Worm (Caenorhabditis elegans) whole organism, late embryonic: ENCODE data around the gene C34F6.9.

Experiments
- C08G9.2 ChIP-seq: sonication (generic microtip); optimal IDR thresholded peaks from 2 replicates; lab custom pipeline; 2016; ENCODE audit warnings: mild to moderate bottlenecking, missing genetic modification characterization, moderate library complexity, missing compliant biosample characterization
- C38D4.7 ChIP-seq: fragments of 200-800 bp; sonication (Bioruptor generic); optimal IDR thresholded peaks from 2 replicates; lab custom pipeline; 2018; ENCODE audit warnings: mild to moderate bottlenecking, missing genetic modification characterization, moderate library complexity, missing compliant biosample characterization
- K09A11.1 ChIP-seq: sonication (generic microtip); optimal IDR thresholded peaks from 2 replicates; lab custom pipeline; 2017; ENCODE audit warnings: antibody characterized with exemption, mild to moderate bottlenecking, missing genetic modification characterization, missing compliant biosample characterization; ENCODE audit not compliant: insufficient read depth
- Y22D7AL.16 ChIP-seq: sonication (generic microtip); optimal IDR thresholded peaks from 2 replicates; lab custom pipeline; 2016; ENCODE audit warnings: missing genetic modification characterization, missing compliant biosample characterization
- ceh-14 ChIP-seq: sonication (generic microtip); optimal IDR thresholded peaks from 2 replicates; lab custom pipeline; 2016; ENCODE audit warnings: missing genotype, missing genetic modification characterization, missing compliant biosample characterization
- ceh-18 ChIP-seq: sonication (generic microtip); optimal IDR thresholded peaks from 2 replicates; lab custom pipeline; 2016; ENCODE audit warnings: missing genetic modification characterization, missing compliant biosample characterization
- ceh-19 ChIP-seq: fragments of 200-800 bp; sonication (Bioruptor generic); optimal IDR thresholded peaks from 2 replicates; lab custom pipeline; 2018; ENCODE audit warnings: mild to moderate bottlenecking, missing genetic modification characterization, missing compliant biosample characterization
- ceh-2 ChIP-seq: sonication (generic microtip); optimal IDR thresholded peaks from 2 replicates; lab custom pipeline; 2016; ENCODE audit warnings: missing genotype, missing genetic modification characterization, missing compliant biosample characterization
- ceh-22 ChIP-seq: sonication (generic microtip); optimal IDR thresholded peaks from 2 replicates; lab custom pipeline; 2017; ENCODE audit warnings: missing biosample characterization, missing genetic modification characterization
- ceh-34 ChIP-seq: sonication (generic microtip); optimal IDR thresholded peaks from 2 replicates; lab custom pipeline; 2016; ENCODE audit warnings: mild to moderate bottlenecking, missing genetic modification characterization, missing compliant biosample characterization
- ceh-45 ChIP-seq: fragments of 200-800 bp; sonication (Bioruptor generic); IDR thresholded peaks from 2 replicates; pipeline ENCODE4 v1.3.6; 2022; ENCODE audit warnings: missing genetic modification reagents, missing genetic modification characterization, missing compliant biosample characterization
- ceh-48 ChIP-seq: sonication (generic microtip); optimal IDR thresholded peaks from 2 replicates; lab custom pipeline; 2016; ENCODE audit warnings: missing genetic modification characterization, inconsistent platforms, missing compliant biosample characterization
- che-1 ChIP-seq: sonication (generic microtip); optimal IDR thresholded peaks from 2 replicates; lab custom pipeline; 2016; ENCODE audit warnings: mild to moderate bottlenecking, missing genetic modification characterization, missing compliant biosample characterization
- dmd-4 ChIP-seq: sonication (generic microtip); optimal IDR thresholded peaks from 2 replicates; lab custom pipeline; 2016; ENCODE audit warnings: borderline replicate concordance, missing genetic modification characterization, missing compliant biosample characterization
- elt-4 ChIP-seq: sonication (generic microtip); optimal IDR thresholded peaks from 2 replicates; lab custom pipeline; 2016; ENCODE audit warnings: missing genetic modification characterization, missing compliant biosample characterization
- eyg-1 ChIP-seq: sonication (generic microtip); optimal IDR thresholded peaks from 2 replicates; lab custom pipeline; 2016; ENCODE audit warnings: missing genotype, missing genetic modification characterization, missing compliant biosample characterization
- fax-1 ChIP-seq: sonication (generic microtip); optimal IDR thresholded peaks from 2 replicates; lab custom pipeline; 2016; ENCODE audit warnings: missing genotype, missing genetic modification characterization, missing compliant biosample characterization
- gmeb-2 ChIP-seq: sonication (generic microtip); optimal IDR thresholded peaks from 2 replicates; lab custom pipeline; 2016; ENCODE audit warnings: missing genetic modification characterization, inconsistent platforms, missing compliant biosample characterization
- hlh-15 ChIP-seq: sonication (generic microtip); optimal IDR thresholded peaks from 2 replicates; lab custom pipeline; 2016; ENCODE audit warnings: missing genetic modification characterization, missing compliant biosample characterization
- hlh-6 ChIP-seq: sonication (generic microtip); optimal IDR thresholded peaks from 2 replicates; lab custom pipeline; 2016; ENCODE audit warnings: missing genotype, missing genetic modification characterization, missing compliant biosample characterization
- lim-6 ChIP-seq: sonication (generic microtip); optimal IDR thresholded peaks from 2 replicates; lab custom pipeline; 2016; ENCODE audit warnings: missing genetic modification characterization, missing compliant biosample characterization
- lin-11 ChIP-seq: fragments of 200-800 bp; sonication (Bioruptor generic); optimal IDR thresholded peaks from 2 replicates; lab custom pipeline; 2018; ENCODE audit warnings: mild to moderate bottlenecking, missing genetic modification characterization, missing compliant biosample characterization
- mec-3 ChIP-seq: sonication (generic microtip); optimal IDR thresholded peaks from 2 replicates; lab custom pipeline; 2016; ENCODE audit warnings: borderline replicate concordance, missing genetic modification characterization, missing compliant biosample characterization
- nhr-11 ChIP-seq: fragments of 150-350 bp; optimal IDR thresholded peaks from 2 replicates; lab custom pipeline; 2014; ENCODE audit warnings: missing biosample characterization, missing genetic modification characterization
- nhr-232 ChIP-seq: sonication (generic microtip); optimal IDR thresholded peaks from 2 replicates; lab custom pipeline; 2016; ENCODE audit warnings: missing genetic modification characterization, missing compliant biosample characterization
- npax-4 ChIP-seq: sonication (generic microtip); optimal IDR thresholded peaks from 2 replicates; lab custom pipeline; 2016; ENCODE audit warnings: missing genetic modification characterization, missing compliant biosample characterization
- odd-2 ChIP-seq: sonication (generic microtip); optimal IDR thresholded peaks from 2 replicates; lab custom pipeline; 2017; ENCODE audit warnings: antibody characterized with exemption, mild to moderate bottlenecking, missing genetic modification characterization, missing compliant biosample characterization
- pag-3 ChIP-seq: sonication (generic microtip); optimal IDR thresholded peaks from 2 replicates; lab custom pipeline; 2016; ENCODE audit warnings: missing compliant biosample characterization, missing genetic modification characterization, borderline replicate concordance
- pha-2 ChIP-seq: sonication (generic microtip); optimal IDR thresholded peaks from 2 replicates; lab custom pipeline; 2017; ENCODE audit warnings: mild to moderate bottlenecking, missing genetic modification characterization, missing compliant biosample characterization
- pha-4 ChIP-seq: fragments of 150-350 bp; optimal IDR thresholded peaks from 2 replicates; lab custom pipeline; 2018; ENCODE audit warnings: missing biosample characterization, missing genetic modification reagents, missing genetic modification characterization
- rnt-1 ChIP-seq: sonication (generic microtip); optimal IDR thresholded peaks from 2 replicates; lab custom pipeline; 2016; ENCODE audit warnings: missing genetic modification characterization, missing compliant biosample characterization
- sox-2 ChIP-seq: fragments of 200-800 bp; sonication (Bioruptor generic); IDR thresholded peaks from 2 replicates; pipeline ENCODE4 v1.3.6; 2022; ENCODE audit warnings: missing genetic modification reagents, missing genetic modification characterization, missing compliant biosample characterization
- syd-9 ChIP-seq: sonication (generic microtip); optimal IDR thresholded peaks from 2 replicates; lab custom pipeline; 2016; ENCODE audit warnings: mild to moderate bottlenecking, missing genetic modification characterization, moderate library complexity, missing compliant biosample characterization
- ttx-3 ChIP-seq: sonication (generic microtip); optimal IDR thresholded peaks from 2 replicates; lab custom pipeline; 2016; ENCODE audit warnings: missing genetic modification reagents, missing genetic modification characterization, missing compliant biosample characterization

The C34F6.9 gene

ce11 chrX:11206953-11207352 is 15.5 kb downstream of the C34F6.9 start, which contains the start of gene hst-2 (continued):
- TF ChIP-seq ceh-2 (tag; lab: Kevin White, UChicago): no peak
- no peak for TF ChIP-seq pha-2 (tag; lab: Kevin White, UChicago)
- TF ChIP-seq ceh-18 (tag; lab: Kevin White, UChicago): peak; percentile 2
- no peak for TF ChIP-seq che-1 (tag; lab: Kevin White, UChicago)
- TF ChIP-seq npax-4 (tag; lab: Kevin White, UChicago): no peak
- TF ChIP-seq K09A11.1 (tag; lab: Kevin White, UChicago): no peak
- TF ChIP-seq ceh-34 (tag; lab: Kevin White, UChicago): no peak
- no peak for TF ChIP-seq syd-9 (tag; lab: Kevin White, UChicago)
- TF ChIP-seq Y22D7AL.16 (tag; lab: Kevin White, UChicago): no peak
- TF ChIP-seq ceh-22 (tag; lab: Kevin White, UChicago): no peak
- no peak for TF ChIP-seq lin-11 (tag; lab: Kevin White, UChicago)
- no peak for TF ChIP-seq rnt-1
- TF ChIP-seq sox-2: no peak
- TF ChIP-seq dmd-4: no peak
- TF ChIP-seq pha-4 (tag; lab: Kevin White, UChicago): no peak
- TF ChIP-seq hlh-6 (tag; lab: Kevin White, UChicago): no peak
- TF ChIP-seq eyg-1 (tag; lab: Kevin White, UChicago): no peak
- TF ChIP-seq C08G9.2 (tag; lab: Kevin White, UChicago): no peak
- no peak for TF ChIP-seq C38D4.7 (GFP tag; lab: Kevin White, UChicago)
- TF ChIP-seq elt-4: no peak

- TF ChIP-seq C08G9.2 (tag; lab: Kevin White, UChicago): no peak
- no peak for TF ChIP-seq hlh-15 (tag; lab: Kevin White, UChicago)
- TF ChIP-seq npax-4 (tag; lab: Kevin White, UChicago): no peak
- no peak for TF ChIP-seq gmeb-2
- no peak for TF ChIP-seq lim-6 (tag; lab: Kevin White, UChicago)
- no peak for TF ChIP-seq elt-4
- TF ChIP-seq nhr-11 (tag; lab: Kevin White, UChicago): no peak
- no peak for TF ChIP-seq fax-1 (tag; lab: Kevin White, UChicago)
- no peak for TF ChIP-seq pag-3 (tag; lab: Kevin White, UChicago)
- no peak for TF ChIP-seq ttx-3
- no peak for TF ChIP-seq ceh-45 (GFP tag; lab: Robert Waterston, UW)
- TF ChIP-seq odd-2: no peak
- TF ChIP-seq ceh-19 (GFP tag; lab: Kevin White, UChicago): no peak
- TF ChIP-seq nhr-232 (tag; lab: Kevin White, UChicago): no peak
- TF ChIP-seq ceh-48 (tag; lab: Kevin White, UChicago): no peak
Observed at ce11 chrX:11203773-11204172, 18.7 kb downstream of the C34F6.9 start, which contains the start of gene C34F6.11. C34F6.11 (minus strand) TSS chrX:11203932.

- TF ChIP-seq hlh-6 (tag; lab: Kevin White, UChicago) (no peak), sox-2 (no peak)
Observed at ce11 chrX:11201165-11201564, 21.3 kb downstream of the C34F6.9 start, which contains the start of gene col-179. col-179 (plus strand) TSS chrX:11201465.

ce11 chrX:11199155-11199554 is 23.3 kb downstream of the C34F6.9 start, which contains the start of gene col-178:
col-178 (plus strand) TSS chrX:11199455.
- no peak for TF ChIP-seq mec-3 (tag; lab: Kevin White, UChicago)
- no peak for TF ChIP-seq elt-4
- TF ChIP-seq ceh-19 (GFP tag; lab: Kevin White, UChicago): no peak
- TF ChIP-seq che-1 (tag; lab: Kevin White, UChicago): no peak
- TF ChIP-seq hlh-15 (tag; lab: Kevin White, UChicago): no peak
- TF ChIP-seq ceh-34 (tag; lab: Kevin White, UChicago): no peak
- no peak for TF ChIP-seq Y22D7AL.16 (tag; lab: Kevin White, UChicago)
- no peak for TF ChIP-seq ceh-14 (tag; lab: Kevin White, UChicago)
- no peak for TF ChIP-seq odd-2
- TF ChIP-seq, all 69 proteins: peak for 0
